Worm (Caenorhabditis elegans): ENCODE results near the gene tbc-13.

The tbc-13 gene

DNA sequence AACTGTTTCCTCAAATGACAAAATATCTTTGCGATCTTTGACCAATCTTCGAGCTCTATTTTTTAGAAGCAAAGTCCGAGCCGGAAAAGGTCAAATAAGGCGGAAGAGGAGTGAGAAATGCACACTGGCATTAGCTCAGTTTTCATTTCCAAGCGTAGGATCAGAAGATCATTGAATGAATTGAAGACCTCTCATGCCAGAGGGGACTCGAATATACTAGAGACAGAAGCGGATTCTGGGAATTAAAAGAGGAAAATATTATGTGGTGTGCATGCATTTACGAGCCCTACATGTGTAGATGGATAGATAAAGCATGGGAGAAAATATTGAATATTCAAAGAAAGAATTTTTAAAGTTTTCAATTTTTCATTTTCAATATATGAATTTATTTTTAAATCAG, 28.6 kb downstream of the tbc-13 start:
- TF ChIP-seq unc-62 (GFP tag; optimal IDR thresholded peaks at IDR 0.05), result no peak

DNA sequence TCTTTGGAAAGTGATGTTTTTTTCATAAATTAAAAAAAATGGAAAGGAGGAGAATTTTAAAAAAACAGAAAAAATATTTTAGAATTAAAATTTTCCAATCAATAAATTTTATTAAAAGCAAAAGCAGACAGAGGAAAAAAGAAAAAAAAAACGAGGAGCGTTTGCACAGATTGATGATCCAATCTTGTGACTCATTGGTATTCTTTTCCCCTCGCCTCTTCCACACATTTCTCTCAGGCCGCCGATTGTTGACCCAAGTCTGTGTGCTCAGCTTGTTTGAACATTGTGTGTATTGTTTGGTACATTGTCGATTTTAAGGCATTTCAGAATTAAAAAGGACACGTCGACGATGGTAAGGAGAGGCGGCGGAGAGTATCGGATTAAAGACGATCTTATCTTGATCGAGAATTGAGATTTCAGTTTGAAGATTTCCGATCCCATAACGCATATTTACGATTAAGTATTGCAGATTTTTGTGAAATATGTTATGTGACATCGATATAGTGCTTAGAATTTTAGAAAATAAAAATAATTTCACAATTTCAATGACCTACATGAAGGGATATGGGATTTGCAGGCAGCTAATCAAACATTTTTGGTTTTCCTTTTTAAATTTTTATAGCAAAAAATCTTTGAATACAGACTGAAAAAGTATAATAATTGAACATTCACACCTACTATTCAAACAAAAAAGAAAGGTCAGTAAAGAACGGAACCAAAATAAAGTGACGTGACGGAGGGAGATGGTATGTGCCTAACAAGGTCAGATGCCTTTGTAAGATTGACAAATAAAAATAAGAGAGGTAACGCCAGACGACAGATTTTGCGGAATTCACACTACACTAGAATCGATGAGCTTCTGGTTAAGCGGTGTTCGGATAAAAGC, 31.0 kb downstream of the tbc-13 start:
- TF ChIP-seq unc-62 (GFP tag; optimal IDR thresholded peaks at IDR 0.05), result no peak

DNA sequence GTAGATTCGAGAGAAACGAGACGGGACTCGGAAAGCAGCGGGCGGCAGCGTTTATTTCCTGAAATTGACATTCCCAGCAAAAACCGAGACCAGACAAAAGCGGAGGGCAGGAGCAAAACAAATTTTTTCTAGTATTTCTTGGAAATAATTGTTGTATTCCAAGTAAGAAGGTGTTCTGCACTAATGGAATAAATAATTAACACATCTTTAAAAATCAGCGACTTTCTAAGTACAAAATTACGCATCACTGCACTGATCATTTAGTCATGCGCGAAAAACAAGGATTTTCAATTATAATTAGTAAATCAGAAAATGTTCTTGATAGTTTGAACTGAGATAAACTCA, 31.6 kb downstream of the tbc-13 start:
- no peak for TF ChIP-seq unc-62 (GFP tag; optimal IDR thresholded peaks at IDR 0.05)

DNA sequence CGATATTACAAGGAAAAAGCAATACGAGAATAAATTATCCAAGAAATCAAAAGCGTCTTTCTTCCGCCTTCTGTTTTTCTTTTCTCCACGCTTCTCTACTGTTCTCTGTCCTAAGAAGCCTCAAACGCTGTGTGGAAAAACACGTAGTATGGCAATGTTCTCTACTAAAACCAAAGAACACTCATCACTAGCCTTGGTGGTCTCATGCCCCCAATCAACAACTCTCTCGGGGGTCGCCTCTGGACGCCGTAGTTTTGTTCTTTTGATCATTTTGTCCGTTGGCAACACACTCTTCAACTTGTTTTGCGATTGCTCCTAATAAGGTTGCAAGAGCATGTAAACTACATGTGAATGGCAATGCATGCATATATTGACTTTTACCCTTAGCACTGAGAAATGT, 32.5 kb downstream of the tbc-13 start:
- TF ChIP-seq unc-62 (GFP tag; optimal IDR thresholded peaks at IDR 0.05), result no peak

DNA sequence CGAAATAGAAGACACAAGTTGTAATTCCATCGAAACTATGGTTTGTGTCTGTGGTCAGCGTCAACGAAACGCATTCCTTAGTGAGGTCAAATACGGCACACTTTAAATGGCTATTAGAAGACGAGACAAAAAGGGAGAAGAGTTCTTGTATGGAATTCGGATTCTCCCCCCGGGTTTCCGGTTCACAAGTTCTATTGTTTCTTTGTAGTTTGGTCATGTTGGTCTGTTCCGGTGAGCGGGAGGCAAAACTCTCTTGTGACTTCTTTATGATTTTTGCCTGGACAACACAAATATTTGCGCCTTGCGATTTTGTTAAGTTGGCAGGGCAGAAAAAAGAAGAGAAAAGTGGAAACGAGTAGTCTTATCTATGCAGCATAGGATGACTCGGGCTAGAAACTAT, 33.0 kb downstream of the tbc-13 start:
- no peak for TF ChIP-seq unc-62 (GFP tag; optimal IDR thresholded peaks at IDR 0.05)

DNA sequence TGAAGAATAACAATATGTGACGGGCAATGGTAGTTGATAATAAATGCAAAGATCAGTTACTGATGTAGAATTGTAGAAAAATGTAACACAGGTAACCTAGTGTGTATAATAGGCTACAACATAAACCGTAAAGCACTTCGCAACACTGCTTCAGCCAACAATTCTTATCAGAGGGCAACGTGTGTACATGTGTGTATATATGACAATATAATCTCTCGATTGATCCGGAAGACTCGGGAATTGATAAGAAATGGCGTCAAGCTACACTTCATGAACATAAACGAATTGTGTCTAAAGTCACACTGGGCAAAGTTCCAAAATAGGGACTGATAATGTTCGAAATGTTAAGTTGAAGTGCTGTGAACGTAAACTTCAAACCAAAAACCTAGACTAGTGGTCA, 33.6 kb downstream of the tbc-13 start:
- no peak for TF ChIP-seq unc-62 (GFP tag; optimal IDR thresholded peaks at IDR 0.05)

DNA sequence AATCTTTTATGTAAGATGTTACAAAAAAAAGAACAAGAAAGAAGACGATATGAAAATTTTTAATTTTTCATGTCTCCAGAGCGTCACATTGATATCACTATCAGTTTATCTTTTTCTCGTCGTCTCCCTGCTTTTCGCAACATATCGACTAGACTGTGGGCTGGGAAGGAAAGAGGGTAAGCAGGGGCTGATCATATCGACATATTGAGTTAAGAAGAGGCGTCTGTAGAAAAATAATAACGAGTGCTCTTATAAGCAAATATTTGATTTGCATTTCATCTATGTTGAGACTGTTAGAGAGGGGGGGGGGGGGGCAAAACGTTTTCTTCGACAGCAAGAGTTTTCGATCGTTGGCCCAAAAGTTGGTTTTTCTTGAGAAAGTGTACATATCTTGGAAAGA, 34.1 kb downstream of the tbc-13 start:
- TF ChIP-seq unc-62 (GFP tag; optimal IDR thresholded peaks at IDR 0.05), result no peak

DNA sequence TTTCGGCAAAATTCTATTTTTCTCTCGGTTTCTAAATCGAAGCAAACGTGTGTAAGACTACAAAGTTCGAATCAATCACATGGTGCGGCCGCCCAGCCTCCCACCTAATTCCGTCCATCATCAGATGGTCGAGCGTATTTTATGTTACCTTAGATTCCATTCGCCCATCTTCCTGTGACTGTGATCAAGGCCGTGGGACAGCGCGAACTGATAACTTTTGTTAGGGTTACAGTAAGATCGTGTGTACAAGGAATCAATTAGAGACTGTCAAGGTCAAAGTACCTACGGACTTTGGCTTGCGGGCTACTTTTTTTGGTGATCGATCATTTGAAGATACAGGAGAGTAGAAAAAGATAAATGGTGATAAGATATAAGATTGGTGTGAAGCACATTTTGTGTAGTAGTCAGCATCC, 38.2 kb downstream of the tbc-13 start:
- TF ChIP-seq unc-62 (GFP tag; optimal IDR thresholded peaks at IDR 0.05), result no peak

DNA sequence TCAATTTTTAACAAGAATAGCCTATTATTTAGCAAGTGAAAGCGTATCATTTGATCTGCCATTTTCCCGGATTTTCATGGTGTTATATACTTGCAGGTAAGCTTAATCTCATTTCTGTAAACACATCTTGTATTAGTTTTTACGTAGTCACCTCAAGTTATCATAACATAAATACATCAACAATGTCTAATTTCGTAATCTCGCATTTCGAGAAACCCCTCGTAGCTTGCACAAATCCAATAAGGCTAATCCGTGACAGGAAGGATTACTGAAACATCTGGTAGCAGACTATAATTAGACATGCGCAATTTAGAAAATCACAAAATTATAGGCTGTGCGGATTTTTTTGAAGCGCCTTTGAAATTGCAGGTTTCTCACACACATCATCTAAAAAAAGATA, 39.7 kb downstream of the tbc-13 start:
- TF ChIP-seq unc-62 (GFP tag; optimal IDR thresholded peaks at IDR 0.05), result no peak

DNA sequence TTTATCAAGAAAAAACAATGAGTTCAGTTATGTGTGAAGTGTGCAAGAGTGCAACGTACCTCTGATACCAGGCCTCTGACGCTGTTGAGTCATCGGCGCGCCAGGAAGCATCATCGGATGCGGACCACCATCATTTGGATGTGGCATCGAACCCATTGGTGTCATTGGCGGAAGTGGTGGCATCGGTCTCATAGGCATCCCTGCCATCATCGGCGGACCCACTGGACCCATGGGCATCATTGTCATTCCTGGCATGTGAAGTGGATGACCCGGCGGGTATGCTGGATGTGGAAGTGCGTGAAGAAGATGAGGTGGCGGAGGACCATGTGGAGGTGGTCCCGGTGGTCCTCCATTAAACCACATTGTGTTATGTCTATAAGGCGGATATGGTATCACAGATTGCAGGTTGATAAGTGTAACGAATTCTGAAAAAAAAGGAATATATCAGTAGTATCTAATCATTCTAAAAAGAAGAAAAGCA, 40.5 kb downstream of the tbc-13 start, which contains the start of gene scd-1:
TSS of gene scd-1 (minus strand) at position 431 of the 481 bp plus-strand sequence.
- no peak for TF ChIP-seq unc-62 (GFP tag; optimal IDR thresholded peaks at IDR 0.05)

DNA sequence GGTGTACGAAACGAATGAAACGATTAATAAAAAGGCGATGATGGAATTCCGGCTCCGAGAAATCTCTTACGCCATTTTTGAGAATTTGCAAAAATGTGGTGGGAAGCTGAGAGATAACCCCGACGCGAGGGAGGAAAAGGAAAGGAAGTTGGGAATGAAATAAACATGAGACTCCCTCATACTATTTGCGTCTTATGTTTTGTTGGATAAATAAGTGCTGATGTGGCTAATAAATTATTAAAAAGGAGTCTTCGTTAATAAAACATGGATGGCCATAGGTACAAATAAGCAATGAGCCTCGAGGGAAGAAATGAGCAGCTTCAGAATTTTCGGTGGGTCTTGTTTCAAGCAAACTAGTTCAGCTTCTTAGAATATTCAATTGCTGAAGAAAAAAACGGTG, 47.6 kb downstream of the tbc-13 start:
- no peak for TF ChIP-seq unc-62 (GFP tag; optimal IDR thresholded peaks at IDR 0.05)

DNA sequence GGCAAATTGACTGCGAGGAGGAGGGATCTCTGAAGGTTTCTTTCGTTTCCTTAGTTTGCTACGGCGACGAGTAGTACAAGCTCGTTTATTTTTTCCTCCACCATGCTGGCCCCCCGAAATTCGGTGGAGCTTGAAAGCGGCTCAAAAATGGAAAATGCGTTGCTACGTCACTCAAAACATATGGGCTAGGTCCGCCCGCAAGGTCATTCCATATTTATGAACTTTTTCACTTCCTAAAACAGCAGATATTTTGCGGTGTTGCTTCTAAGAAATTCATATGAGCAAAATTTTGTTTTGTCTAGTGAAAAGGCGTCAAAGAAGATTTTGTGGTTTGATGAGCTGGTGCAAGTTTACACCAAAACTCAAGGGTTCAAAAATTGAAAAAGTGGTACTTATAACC, 49.6 kb downstream of the tbc-13 start:
- TF ChIP-seq unc-62 (GFP tag; optimal IDR thresholded peaks at IDR 0.05), result no peak

DNA sequence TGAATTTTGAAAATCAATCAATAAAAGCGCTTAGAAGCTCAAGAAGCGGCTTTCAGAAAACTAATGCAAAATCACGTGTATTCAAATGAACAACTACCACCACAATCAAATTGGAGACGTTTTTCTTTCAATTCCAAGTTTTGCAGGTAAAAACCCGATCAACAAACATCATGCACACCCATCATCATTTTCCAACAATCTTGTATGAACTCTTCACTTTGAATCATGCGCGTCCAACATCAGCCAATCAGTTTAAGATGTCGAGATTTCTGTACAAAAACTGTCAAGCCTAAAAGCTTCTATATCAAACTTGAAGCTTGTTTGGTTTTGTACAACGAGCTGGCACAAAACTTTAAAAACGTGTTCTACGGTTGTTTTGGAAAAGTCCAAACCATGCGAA, 53.9 kb downstream of the tbc-13 start:
- no peak for TF ChIP-seq unc-62 (GFP tag; optimal IDR thresholded peaks at IDR 0.05)
